Fruit fly (Drosophila melanogaster) whole organism, embryonic: ENCODE data around the gene yellow-e2.

Experiments used
- BEAF-32 ChIP-seq: fragments of 200-800 bp; sonication (Bioruptor generic); optimal IDR thresholded peaks from 3 replicates; lab custom pipeline; 2017; ENCODE audit warnings: missing biosample characterization, missing genetic modification characterization, mild to moderate bottlenecking, moderate library complexity, missing genetic modification reagents
- CG10543 ChIP-seq: fragments of 200-800 bp; sonication (Bioruptor generic); optimal IDR thresholded peaks from 3 replicates; lab custom pipeline; 2017; ENCODE audit warnings: missing biosample characterization, mild to moderate bottlenecking, missing genetic modification characterization, moderate library complexity
- CG10565 ChIP-seq: fragments of 200-800 bp; sonication (Bioruptor generic); optimal IDR thresholded peaks from 3 replicates; lab custom pipeline; 2016; ENCODE audit warnings: missing biosample characterization, mild to moderate bottlenecking, missing genetic modification characterization
- CG11247 ChIP-seq: fragments of 200-800 bp; sonication (Bioruptor generic); IDR thresholded peaks from 2 replicates; pipeline ENCODE4 v1.3.6; 2022; ENCODE audit warnings: missing biosample characterization, missing genetic modification characterization
- CG12071 ChIP-seq: fragments of 200-800 bp; sonication (Bioruptor generic); optimal IDR thresholded peaks from 3 replicates; lab custom pipeline; 2018; ENCODE audit warnings: missing biosample characterization, mild to moderate bottlenecking, missing genetic modification characterization
- CG12391 ChIP-seq: fragments of 200-800 bp; sonication (Bioruptor generic); optimal IDR thresholded peaks from 3 replicates; lab custom pipeline; 2018; ENCODE audit warnings: missing biosample characterization, mild to moderate bottlenecking, missing genetic modification characterization, moderate library complexity
- CG14667 ChIP-seq: fragments of 200-800 bp; sonication (Bioruptor generic); IDR thresholded peaks from 2 replicates; pipeline ENCODE4 v1.3.6; 2022; ENCODE audit warnings: missing biosample characterization, missing genetic modification characterization
- CG15011 ChIP-seq: fragments of 200-800 bp; sonication (Bioruptor generic); optimal IDR thresholded peaks from 3 replicates; lab custom pipeline; 2018; ENCODE audit warnings: missing biosample characterization, mild to moderate bottlenecking, missing genetic modification characterization
- CG16815 ChIP-seq: fragments of 200-800 bp; sonication (Bioruptor generic); optimal IDR thresholded peaks from 3 replicates; lab custom pipeline; 2017; ENCODE audit warnings: missing biosample characterization, mild to moderate bottlenecking, missing genetic modification characterization
- CG17186 ChIP-seq: fragments of 200-800 bp; sonication (Bioruptor generic); optimal IDR thresholded peaks from 3 replicates; lab custom pipeline; 2017; ENCODE audit warnings: missing biosample characterization, missing genetic modification reagents, missing genetic modification characterization
- CG17385 ChIP-seq: fragments of 200-800 bp; sonication (Bioruptor generic); optimal IDR thresholded peaks from 3 replicates; lab custom pipeline; 2018; ENCODE audit warnings: missing biosample characterization, mild to moderate bottlenecking, missing genetic modification characterization
- CG17568 ChIP-seq: fragments of 200-800 bp; sonication (Bioruptor generic); optimal IDR thresholded peaks from 2 replicates; lab custom pipeline; 2018; ENCODE audit warnings: missing biosample characterization, mild to moderate bottlenecking, missing genetic modification characterization, moderate library complexity
- CG2712 ChIP-seq: fragments of 200-800 bp; optimal IDR thresholded peaks from 3 replicates; lab custom pipeline; 2019; ENCODE audit warnings: missing biosample characterization, mild to moderate bottlenecking, missing genetic modification characterization, moderate library complexity
- CG30020 ChIP-seq: fragments of 200-800 bp; optimal IDR thresholded peaks from 2 replicates; lab custom pipeline; 2019; ENCODE audit warnings: missing biosample characterization, mild to moderate bottlenecking, missing genetic modification characterization, moderate library complexity
- CG3065 ChIP-seq: fragments of 200-800 bp; sonication (Bioruptor generic); optimal IDR thresholded peaks from 2 replicates; lab custom pipeline; 2016; ENCODE audit warnings: missing biosample characterization, missing genetic modification characterization
- CG3163 ChIP-seq: fragments of 200-800 bp; sonication (Bioruptor generic); optimal IDR thresholded peaks from 3 replicates; lab custom pipeline; 2016; ENCODE audit warnings: missing biosample characterization, missing genetic modification characterization
- CG7745 ChIP-seq: fragments of 200-800 bp; sonication (Bioruptor generic); optimal IDR thresholded peaks from 2 replicates; lab custom pipeline; 2018; ENCODE audit warnings: missing biosample characterization, mild to moderate bottlenecking, missing genetic modification characterization, moderate library complexity
- CG7839 ChIP-seq: fragments of 200-800 bp; sonication (Bioruptor generic); optimal IDR thresholded peaks from 3 replicates; lab custom pipeline; 2018; ENCODE audit warnings: missing biosample characterization, mild to moderate bottlenecking, missing genetic modification characterization, moderate library complexity
- CG7987 ChIP-seq: fragments of 200-800 bp; sonication (Bioruptor generic); optimal IDR thresholded peaks from 2 replicates; lab custom pipeline; 2018; ENCODE audit warnings: missing biosample characterization, mild to moderate bottlenecking, missing genetic modification characterization, moderate library complexity
- CG8765 ChIP-seq: fragments of 200-800 bp; sonication (Bioruptor generic); IDR thresholded peaks from 2 replicates; pipeline ENCODE4 v1.3.6; 2022; ENCODE audit warnings: missing biosample characterization, missing genetic modification characterization
- CG8944 ChIP-seq: fragments of 200-800 bp; sonication (Bioruptor generic); optimal IDR thresholded peaks from 3 replicates; lab custom pipeline; 2016; ENCODE audit warnings: missing biosample characterization, missing genetic modification characterization
- CG9215 ChIP-seq: fragments of 200-800 bp; sonication (Bioruptor generic); IDR thresholded peaks from 2 replicates; pipeline ENCODE4 v1.3.6; 2022; ENCODE audit warnings: missing biosample characterization, missing genetic modification characterization
- CG9727 ChIP-seq: fragments of 200-800 bp; sonication (Bioruptor generic); optimal IDR thresholded peaks from 3 replicates; lab custom pipeline; 2017; ENCODE audit warnings: missing biosample characterization, mild to moderate bottlenecking, missing genetic modification characterization
- D ChIP-seq, 2 experiments: fragments of 200-800 bp in 1 of 2; fragments of >200 bp in 1 of 2; sonication (Bioruptor generic) in 1 of 2; optimal IDR thresholded peaks; 2 replicates in 1 of 2; 3 replicates in 1 of 2; lab custom pipeline; 2017; ENCODE audit warnings: mild to moderate bottlenecking in 1 of 2, missing biosample characterization in 1 of 2, missing genetic modification characterization in 1 of 2, missing genetic modification reagents in 1 of 2
- D19A ChIP-seq: fragments of 200-800 bp; optimal IDR thresholded peaks from 3 replicates; lab custom pipeline; 2019; ENCODE audit warnings: missing biosample characterization, mild to moderate bottlenecking, missing genetic modification characterization, moderate library complexity
- Elba2 ChIP-seq: fragments of 200-800 bp; sonication (Bioruptor generic); optimal IDR thresholded peaks from 3 replicates; lab custom pipeline; 2016; ENCODE audit warnings: missing biosample characterization, missing genetic modification characterization
- Hr78 ChIP-seq, 2 experiments: fragments of 200-800 bp in 1 of 2; fragments of >200 bp in 1 of 2; sonication (Bioruptor generic) in 1 of 2; optimal IDR thresholded peaks; 2 replicates each; lab custom pipeline; 2017 to 2019; ENCODE audit warnings: missing biosample characterization in 2 of 2, missing genetic modification characterization in 2 of 2, mild to moderate bottlenecking in 1 of 2, moderate library complexity in 1 of 2
- Kr ChIP-seq: fragments of 200-800 bp; sonication (Bioruptor generic); optimal IDR thresholded peaks from 2 replicates; lab custom pipeline; 2017; ENCODE audit warnings: missing biosample characterization, mild to moderate bottlenecking, missing genetic modification characterization
- Meics ChIP-seq: fragments of 200-800 bp; sonication (Bioruptor generic); optimal IDR thresholded peaks from 2 replicates; lab custom pipeline; 2017; ENCODE audit warnings: missing biosample characterization, mild to moderate bottlenecking, missing genetic modification characterization
- Myb ChIP-seq: fragments of 200-800 bp; sonication (Bioruptor generic); optimal IDR thresholded peaks from 2 replicates; lab custom pipeline; 2016; ENCODE audit warnings: missing biosample characterization, missing genetic modification characterization
- NK7.1 ChIP-seq: fragments of 200-800 bp; sonication (Bioruptor generic); optimal IDR thresholded peaks from 3 replicates; lab custom pipeline; 2016; ENCODE audit warnings: missing biosample characterization, missing genetic modification characterization
- Nf-YB ChIP-seq: fragments of 200-800 bp; sonication (Bioruptor generic); optimal IDR thresholded peaks from 3 replicates; lab custom pipeline; 2019; ENCODE audit warnings: missing biosample characterization, mild to moderate bottlenecking, missing genetic modification characterization, moderate library complexity
- az2 ChIP-seq: fragments of 200-800 bp; sonication (Bioruptor generic); optimal IDR thresholded peaks from 3 replicates; lab custom pipeline; 2016; ENCODE audit warnings: missing biosample characterization, missing genetic modification characterization
- croc ChIP-seq: fragments of 200-800 bp; sonication (Bioruptor generic); conservative IDR thresholded peaks from 3 replicates; pipeline ENCODE4 v1.3.6; 2022; ENCODE audit warnings: missing biosample characterization, missing genetic modification characterization
- dmrt11E ChIP-seq: fragments of 200-800 bp; sonication (Bioruptor generic); optimal IDR thresholded peaks from 3 replicates; lab custom pipeline; 2018; ENCODE audit warnings: missing biosample characterization, mild to moderate bottlenecking, missing genetic modification characterization, moderate library complexity
- dysf ChIP-seq: fragments of 200-800 bp; sonication (Bioruptor generic); IDR thresholded peaks from 3 replicates; pipeline ENCODE4 v1.3.6; 2022; ENCODE audit warnings: missing biosample characterization, missing genetic modification characterization
- ems ChIP-seq: fragments of 200-800 bp; sonication (Bioruptor generic); optimal IDR thresholded peaks from 3 replicates; lab custom pipeline; 2016; ENCODE audit warnings: missing biosample characterization, missing genetic modification characterization
- hbn ChIP-seq: fragments of 200-800 bp; sonication (Bioruptor generic); IDR thresholded peaks from 2 replicates; pipeline ENCODE4 v1.3.6; 2022; ENCODE audit warnings: missing biosample characterization, missing genetic modification characterization; ENCODE audit not compliant: partially characterized antibody
- jigr1 ChIP-seq: fragments of 200-800 bp; sonication (Bioruptor generic); IDR thresholded peaks from 3 replicates; pipeline ENCODE4 v1.3.6; 2022; ENCODE audit warnings: missing biosample characterization, missing genetic modification characterization
- knrl ChIP-seq: fragments of 200-800 bp; sonication (Bioruptor generic); IDR thresholded peaks from 3 replicates; pipeline ENCODE4 v1.3.6; 2022; ENCODE audit warnings: missing biosample characterization, missing genetic modification characterization; ENCODE audit not compliant: partially characterized antibody
- nau ChIP-seq: fragments of 200-800 bp; sonication (Bioruptor generic); optimal IDR thresholded peaks from 3 replicates; lab custom pipeline; 2017; ENCODE audit warnings: missing biosample characterization, mild to moderate bottlenecking, missing genetic modification characterization, missing genetic modification reagents
- nerfin-2 ChIP-seq: fragments of 200-800 bp; sonication (Bioruptor generic); IDR thresholded peaks from 2 replicates; pipeline ENCODE4 v1.3.6; 2022; ENCODE audit warnings: missing biosample characterization, missing genetic modification characterization; ENCODE audit not compliant: partially characterized antibody
- nom ChIP-seq: fragments of 200-800 bp; sonication (Bioruptor generic); optimal IDR thresholded peaks from 2 replicates; lab custom pipeline; 2017; ENCODE audit warnings: missing biosample characterization, missing genetic modification characterization, mild to moderate bottlenecking, moderate library complexity, missing genetic modification reagents
- odd ChIP-seq: fragments of 200-800 bp; sonication (Bioruptor generic); optimal IDR thresholded peaks from 2 replicates; lab custom pipeline; 2017; ENCODE audit warnings: missing biosample characterization, mild to moderate bottlenecking, missing genetic modification characterization
- sens ChIP-seq: fragments of 200-800 bp; sonication (Bioruptor generic); peaks from one replicate; lab custom pipeline; 2016; ENCODE audit warnings: missing biosample characterization, missing genetic modification characterization
- sima ChIP-seq: fragments of 200-800 bp; sonication (Bioruptor generic); optimal IDR thresholded peaks from 2 replicates; lab custom pipeline; 2016; ENCODE audit warnings: missing biosample characterization, missing genetic modification characterization
- slou ChIP-seq: fragments of 200-800 bp; sonication (Bioruptor generic); optimal IDR thresholded peaks from 3 replicates; lab custom pipeline; 2016; ENCODE audit warnings: missing biosample characterization, missing genetic modification characterization
- wdn ChIP-seq: fragments of 200-800 bp; sonication (Bioruptor generic); IDR thresholded peaks from 2 replicates; pipeline ENCODE4 v1.3.6; 2022; ENCODE audit warnings: missing biosample characterization, missing genetic modification characterization
- yki ChIP-seq: fragments of >200 bp; optimal IDR thresholded peaks from 3 replicates; lab custom pipeline; 2018
- zfh1 ChIP-seq: fragments of 200-800 bp; sonication (Bioruptor generic); IDR thresholded peaks from 3 replicates; pipeline ENCODE4 v1.3.6; 2022; ENCODE audit warnings: missing biosample characterization, missing genetic modification characterization

The yellow-e2 gene

DNA sequence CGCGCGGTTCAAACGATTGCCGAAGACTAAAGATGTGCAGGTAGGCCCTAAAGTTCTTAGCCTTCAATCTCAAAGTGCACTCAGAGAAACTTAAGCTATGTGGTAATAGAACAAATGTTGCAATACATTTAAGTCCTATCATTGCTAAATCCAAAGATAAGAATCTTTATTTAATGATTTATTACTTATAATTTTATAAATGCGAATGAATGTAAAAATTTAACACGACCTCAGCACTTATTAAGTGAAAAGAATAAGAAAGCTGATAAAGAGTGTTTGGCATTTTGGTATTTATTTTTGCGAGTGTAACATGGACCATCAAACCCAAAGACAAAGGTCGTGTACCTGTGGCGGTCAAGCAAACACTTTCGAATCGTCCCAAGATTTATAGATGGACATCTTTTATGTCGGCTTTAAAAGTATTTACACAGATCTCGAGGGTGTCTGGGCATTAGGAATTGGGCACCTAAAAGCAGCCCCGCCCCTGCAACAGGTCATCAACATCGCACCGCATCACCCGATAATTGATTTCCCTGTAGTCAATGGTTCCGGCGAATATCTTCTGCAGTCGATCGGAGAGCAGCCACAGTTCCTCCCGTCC lies 1.9 kb downstream of the yellow-e2 start, which contains the start of gene yellow-e3:
TSS of gene yellow-e3 (minus strand) at position 30 of the 601 bp plus-strand sequence.
- TF ChIP-seq sima (GFP tag; lab: Kevin White, UChicago) (no peak), CG2712 (tag; lab: Kevin White, UChicago) (peak; percentile 74), CG11247 (GFP tag; lab: Robert Waterston, UW) (no peak), D (optimal IDR thresholded peaks at IDR 0.05; lab: Kevin White, UChicago) (no peak), D (GFP tag; optimal IDR thresholded peaks at IDR 0.05; lab: Kevin White, UChicago) (peak; percentile 7), CG15011 (GFP tag; lab: Kevin White, UChicago) (no peak), CG3065 (GFP tag; lab: Kevin White, UChicago) (no peak), az2 (GFP tag; lab: Kevin White, UChicago) (peak; percentile 34), CG7987 (GFP tag; lab: Kevin White, UChicago) (no peak), CG8765 (GFP tag; lab: Robert Waterston, UW) (peak; percentile 39; the same call in 1 of the 2 replicates), croc (GFP tag; lab: Robert Waterston, UW) (0 out of 3 replicates have a peak, but pooled peaks have one; percentile 23), CG17568 (GFP tag; lab: Kevin White, UChicago) (no peak), Myb (GFP tag; lab: Kevin White, UChicago) (no peak), Kr (GFP tag; lab: Kevin White, UChicago) (no peak), sens (GFP tag; lab: Kevin White, UChicago) (peak; percentile 61), nerfin-2 (GFP tag; lab: Robert Waterston, UW) (no peak), yki (no peak), CG12071 (GFP tag; lab: Kevin White, UChicago) (no peak), Hr78 (GFP tag; optimal IDR thresholded peaks at IDR 0.05; lab: Kevin White, UChicago) (no peak), CG10565 (GFP tag; lab: Kevin White, UChicago) (no peak), odd (GFP tag; lab: Kevin White, UChicago) (no peak), D19A (tag; lab: Kevin White, UChicago) (peak; percentile 59), jigr1 (GFP tag; lab: Robert Waterston, UW) (no peak), nom (no peak), knrl (GFP tag; lab: Robert Waterston, UW) (no peak), nau (GFP tag; lab: Kevin White, UChicago) (no peak), Nf-YB (GFP tag; lab: Kevin White, UChicago) (no peak), zfh1 (GFP tag; lab: Robert Waterston, UW) (peak; percentile 64; the same call in 2 of the 3 replicates), CG16815 (GFP tag; lab: Kevin White, UChicago) (peak; percentile 41), hbn (GFP tag; lab: Robert Waterston, UW) (no peak), Elba2 (GFP tag; lab: Kevin White, UChicago) (peak; percentile 28), wdn (GFP tag; lab: Robert Waterston, UW) (no peak), CG17385 (no peak), CG14667 (GFP tag; lab: Robert Waterston, UW) (no peak), dysf (GFP tag; lab: Robert Waterston, UW) (no peak), CG10543 (no peak), NK7.1 (GFP tag; lab: Kevin White, UChicago) (no peak), CG9215 (GFP tag; lab: Robert Waterston, UW) (no peak), CG8944 (GFP tag; lab: Kevin White, UChicago) (no peak), CG30020 (tag; lab: Kevin White, UChicago) (no peak), slou (GFP tag; lab: Kevin White, UChicago) (no peak), CG9727 (peak; percentile 75), CG17186 (GFP tag; lab: Kevin White, UChicago) (no peak), ems (GFP tag; lab: Kevin White, UChicago) (no peak), CG7839 (tag; lab: Kevin White, UChicago) (peak; percentile 14), Meics (no peak), dmrt11E (tag; lab: Kevin White, UChicago) (peak; percentile 87), BEAF-32 (GFP tag; lab: Kevin White, UChicago) (no peak), CG3163 (no peak), CG7745 (tag; lab: Kevin White, UChicago) (peak; percentile 13), CG12391 (tag; lab: Kevin White, UChicago) (peak; percentile 48)
